1 fruit fly cellular context compared by ENCODE assay signal in the genomic region with DNA sequence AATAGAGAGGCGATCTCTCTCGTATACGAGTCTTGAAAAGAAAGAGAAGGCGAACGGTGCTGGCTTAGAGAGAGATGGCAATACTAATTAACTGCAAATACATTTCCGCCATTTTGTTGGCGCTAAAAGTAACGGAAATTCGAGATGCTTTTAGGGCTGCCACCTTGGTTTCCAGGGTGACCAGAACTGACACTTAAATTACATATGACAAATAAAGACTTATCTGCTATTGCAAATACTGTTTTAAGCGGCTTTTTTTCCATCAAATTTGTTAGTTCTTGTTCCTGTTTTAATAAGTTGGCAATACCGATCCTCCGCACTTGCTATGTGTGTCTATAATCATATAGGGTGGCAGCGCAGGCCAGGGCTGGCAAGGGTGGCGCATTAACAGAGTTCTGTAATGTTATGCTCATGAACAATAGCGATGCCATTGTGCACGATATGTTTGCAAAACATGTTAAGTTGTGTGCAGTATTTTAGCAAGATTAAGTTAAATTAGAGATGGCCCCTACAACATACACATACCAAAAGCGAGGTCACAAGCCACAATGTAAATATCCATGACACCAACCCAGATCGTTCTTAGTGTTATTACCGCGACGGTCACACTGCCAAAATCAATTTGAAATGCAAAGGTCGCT.
TF ChIP-seq lines count a peak whose summit lies in the region.

A gene (plus strand): TSS at position 573 of the 641 bp plus-strand sequence.

TF ChIP-seq in whole organism, embryonic, 481 proteins besides CTCF, POLR2A, EP300 and RAD21 (continued from another document and continues in another):
- TF ChIP-seq slbo (GFP tag; IDR thresholded peaks at IDR 0.05; lab: Robert Waterston, UW) (peak; percentile 68), CG2199 (GFP tag; IDR thresholded peaks at IDR 0.05; lab: Robert Waterston, UW) (0 out of 3 replicates have a peak, but pooled peaks have one; percentile 14), vnd (GFP tag; IDR thresholded peaks at IDR 0.05; lab: Robert Waterston, UW; ENCODE audit: partially characterized antibody) (no peak), CG11085 (GFP tag; IDR thresholded peaks at IDR 0.05; lab: Robert Waterston, UW) (no peak), ERR (GFP tag; optimal IDR thresholded peaks at IDR 0.05; lab: Kevin White, UChicago) (peak; percentile 74), mam (GFP tag; optimal IDR thresholded peaks at IDR 0.05; lab: Kevin White, UChicago) (peak; percentile 81), CG6854 (GFP tag; optimal IDR thresholded peaks at IDR 0.05; lab: Kevin White, UChicago) (peak; percentile 20), CG11695 (GFP tag; IDR thresholded peaks at IDR 0.05; lab: Robert Waterston, UW) (peak; percentile 76), gcm2 (GFP tag; optimal IDR thresholded peaks at IDR 0.05; lab: Kevin White, UChicago) (peak; percentile 46), Mad (GFP tag; optimal IDR thresholded peaks at IDR 0.05; lab: Kevin White, UChicago) (peak; percentile 44), CG6683 (GFP tag; optimal IDR thresholded peaks at IDR 0.05; lab: Kevin White, UChicago) (no peak), pan (optimal IDR thresholded peaks at IDR 0.05; lab: Kevin White, UChicago) (no peak), pan (GFP tag; optimal IDR thresholded peaks at IDR 0.05 in 1 of 2, IDR thresholded peaks at IDR 0.05 in 1 of 2) (peak in 1 of 2 experiments; percentile 55), CG9609 (GFP tag; optimal IDR thresholded peaks at IDR 0.05; lab: Kevin White, UChicago) (peak; percentile 55), CG12104 (GFP tag; optimal IDR thresholded peaks at IDR 0.05; lab: Kevin White, UChicago) (no peak), tin (GFP tag; optimal IDR thresholded peaks at IDR 0.05; lab: Kevin White, UChicago) (peak; percentile 64), Camta (GFP tag; optimal IDR thresholded peaks at IDR 0.05; lab: Kevin White, UChicago) (peak; percentile 27), CG1603 (tag; optimal IDR thresholded peaks at IDR 0.05; lab: Kevin White, UChicago) (peak; percentile 83), HHEX (GFP tag; optimal IDR thresholded peaks at IDR 0.05; lab: Kevin White, UChicago) (peak; percentile 69), CG13123 (GFP tag; optimal IDR thresholded peaks at IDR 0.05; lab: Kevin White, UChicago) (peak; percentile 51), pum (GFP tag; optimal IDR thresholded peaks at IDR 0.05; lab: Kevin White, UChicago) (peak; percentile 51), croc (GFP tag; conservative IDR thresholded peaks at IDR 0.05; lab: Robert Waterston, UW) (no peak; the same call in 2 of the 3 replicates), NK7.1 (GFP tag; optimal IDR thresholded peaks at IDR 0.05; lab: Kevin White, UChicago) (peak; percentile 12), CG12219 (GFP tag; optimal IDR thresholded peaks at IDR 0.05; lab: Kevin White, UChicago) (peak; percentile 28), CG8290 (GFP tag; optimal IDR thresholded peaks at IDR 0.05; lab: Kevin White, UChicago) (peak; percentile 61), CG8290 (tag; optimal IDR thresholded peaks at IDR 0.05; lab: Kevin White, UChicago) (peak; percentile 69 to 87), insv (GFP tag; optimal IDR thresholded peaks at IDR 0.05; lab: Kevin White, UChicago) (peak in 1 of 2 experiments; percentile 22), CG17385 (GFP tag; optimal IDR thresholded peaks at IDR 0.05; lab: Kevin White, UChicago) (peak; percentile 17), danr (GFP tag; IDR thresholded peaks at IDR 0.05; lab: Robert Waterston, UW) (0 out of 2 replicates have a peak, but pooled peaks have one; percentile 17), CG6654 (GFP tag; optimal IDR thresholded peaks at IDR 0.05; lab: Kevin White, UChicago) (no peak), CG31224 (GFP tag; IDR thresholded peaks at IDR 0.05; lab: Robert Waterston, UW) (no peak), fd3F (GFP tag; optimal IDR thresholded peaks at IDR 0.05; lab: Kevin White, UChicago) (peak; percentile 23), H15 (GFP tag; IDR thresholded peaks at IDR 0.05; lab: Robert Waterston, UW) (no peak), hb (GFP tag; IDR thresholded peaks at IDR 0.05; lab: Robert Waterston, UW; ENCODE audit: partially characterized antibody) (no peak), CG13775 (GFP tag; optimal IDR thresholded peaks at IDR 0.05; lab: Kevin White, UChicago) (peak; percentile 68), dmrt99B (tag; optimal IDR thresholded peaks at IDR 0.05; lab: Kevin White, UChicago) (peak; percentile 65), CG5180 (GFP tag; optimal IDR thresholded peaks at IDR 0.05; lab: Kevin White, UChicago) (no peak), Tbp (GFP tag; optimal IDR thresholded peaks at IDR 0.05; lab: Kevin White, UChicago) (no peak), seq (GFP tag; IDR thresholded peaks at IDR 0.05; lab: Robert Waterston, UW) (peak; percentile 15; the same call in 1 of the 2 replicates), tx (GFP tag; optimal IDR thresholded peaks at IDR 0.05; lab: Kevin White, UChicago) (peak; percentile 35), CG2678 (tag; optimal IDR thresholded peaks at IDR 0.05; lab: Kevin White, UChicago) (peak; percentile 61), CG17829 (tag; optimal IDR thresholded peaks at IDR 0.05; lab: Kevin White, UChicago) (peak; percentile 55), Bgb (GFP tag; IDR thresholded peaks at IDR 0.05; lab: Robert Waterston, UW; ENCODE audit: partially characterized antibody) (peak; percentile 75), CG4730 (GFP tag; IDR thresholded peaks at IDR 0.05; lab: Robert Waterston, UW) (peak; percentile 44; the same call in 1 of the 2 replicates), CG1647 (GFP tag; optimal IDR thresholded peaks at IDR 0.05; lab: Kevin White, UChicago) (peak; percentile 70), CG10462 (GFP tag; optimal IDR thresholded peaks at IDR 0.05; lab: Kevin White, UChicago) (peak; percentile 37), Fer3 (tag; optimal IDR thresholded peaks at IDR 0.05; lab: Kevin White, UChicago) (peak; percentile 48), al (GFP tag; IDR thresholded peaks at IDR 0.05; lab: Robert Waterston, UW) (peak; percentile 47; the same call in 1 of the 2 replicates), rib (GFP tag; IDR thresholded peaks at IDR 0.05; lab: Robert Waterston, UW) (0 out of 2 replicates have a peak, but pooled peaks have one; percentile 30), CG11398 (GFP tag; optimal IDR thresholded peaks at IDR 0.05; lab: Kevin White, UChicago) (peak; percentile 28), CG6791 (GFP tag; IDR thresholded peaks at IDR 0.05; lab: Robert Waterston, UW; ENCODE audit: partially characterized antibody) (peak; percentile 55; the same call in 1 of the 3 replicates), CG1024 (GFP tag; IDR thresholded peaks at IDR 0.05; lab: Robert Waterston, UW) (no peak), cas (GFP tag; IDR thresholded peaks at IDR 0.05; lab: Robert Waterston, UW) (peak; percentile 33; the same call in 1 of the 2 replicates), CG7556 (GFP tag; optimal IDR thresholded peaks at IDR 0.05; lab: Kevin White, UChicago) (peak; percentile 45), Lim3 (GFP tag; IDR thresholded peaks at IDR 0.05; lab: Robert Waterston, UW) (0 out of 2 replicates have a peak, but pooled peaks have one; percentile 11), CG9215 (GFP tag; IDR thresholded peaks at IDR 0.05; lab: Robert Waterston, UW) (peak; percentile 40; the same call in 1 of the 2 replicates), Meics (GFP tag; optimal IDR thresholded peaks at IDR 0.05; lab: Kevin White, UChicago) (peak; percentile 67), CG14050 (GFP tag; IDR thresholded peaks at IDR 0.05; lab: Robert Waterston, UW) (peak; percentile 28; the same call in 1 of the 3 replicates), CG12942 (GFP tag; optimal IDR thresholded peaks at IDR 0.05; lab: Kevin White, UChicago) (peak; percentile 52), CG9817 (tag; optimal IDR thresholded peaks at IDR 0.05; lab: Kevin White, UChicago) (peak; percentile 61), bcd (GFP tag; optimal IDR thresholded peaks at IDR 0.05; lab: Kevin White, UChicago) (peak; percentile 61), CG1233 (GFP tag; optimal IDR thresholded peaks at IDR 0.05; lab: Kevin White, UChicago) (peak; percentile 52), Dfd (GFP tag; optimal IDR thresholded peaks at IDR 0.05; lab: Kevin White, UChicago) (no peak), cg (GFP tag; optimal IDR thresholded peaks at IDR 0.05; lab: Kevin White, UChicago) (no peak), nau (GFP tag; optimal IDR thresholded peaks at IDR 0.05; lab: Kevin White, UChicago) (no peak), Atf-2 (GFP tag; optimal IDR thresholded peaks at IDR 0.05; lab: Kevin White, UChicago) (peak; percentile 69), CG1529 (GFP tag; optimal IDR thresholded peaks at IDR 0.05; lab: Kevin White, UChicago) (no peak), Blimp-1 (GFP tag; optimal IDR thresholded peaks at IDR 0.05; lab: Kevin White, UChicago) (peak; percentile 44), eyg (GFP tag; optimal IDR thresholded peaks at IDR 0.05; lab: Kevin White, UChicago) (no peak), CG14014 (GFP tag; IDR thresholded peaks at IDR 0.05; lab: Robert Waterston, UW) (peak; percentile 62; the same call in 1 of the 2 replicates), MESR4 (GFP tag; optimal IDR thresholded peaks at IDR 0.05; lab: Kevin White, UChicago) (peak; percentile 36), grau (tag; optimal IDR thresholded peaks at IDR 0.05; lab: Kevin White, UChicago) (peak; percentile 60), chif (GFP tag; optimal IDR thresholded peaks at IDR 0.05; lab: Kevin White, UChicago) (peak; percentile 21 to 52), Ptx1 (GFP tag; IDR thresholded peaks at IDR 0.05; lab: Robert Waterston, UW) (peak; percentile 58), Dbx (GFP tag; IDR thresholded peaks at IDR 0.05; lab: Robert Waterston, UW) (peak; percentile 58; the same call in 1 of the 3 replicates), CG7786 (GFP tag; optimal IDR thresholded peaks at IDR 0.05; lab: Kevin White, UChicago) (peak; percentile 61), CG33213 (GFP tag; optimal IDR thresholded peaks at IDR 0.05; lab: Kevin White, UChicago) (peak; percentile 76), repo (GFP tag; optimal IDR thresholded peaks at IDR 0.05; lab: Kevin White, UChicago) (peak; percentile 36), NC2β (GFP tag; optimal IDR thresholded peaks at IDR 0.05; lab: Kevin White, UChicago) (peak; percentile 57), HLH4C (GFP tag; IDR thresholded peaks at IDR 0.05; lab: Robert Waterston, UW; ENCODE audit: partially characterized antibody) (no peak), tll (GFP tag; optimal IDR thresholded peaks at IDR 0.05; lab: Kevin White, UChicago) (no peak), CG8478 (optimal IDR thresholded peaks at IDR 0.05; lab: Kevin White, UChicago) (no peak), Hr3 (GFP tag; optimal IDR thresholded peaks at IDR 0.05; lab: Kevin White, UChicago) (peak; percentile 39), Ssrp (tag; optimal IDR thresholded peaks at IDR 0.05; lab: Kevin White, UChicago) (peak; percentile 43), unc-4 (GFP tag; IDR thresholded peaks at IDR 0.05; lab: Robert Waterston, UW; ENCODE audit: partially characterized antibody) (peak; percentile 77), CG13624 (GFP tag; optimal IDR thresholded peaks at IDR 0.05; lab: Kevin White, UChicago) (peak; percentile 55), az2 (GFP tag; optimal IDR thresholded peaks at IDR 0.05; lab: Kevin White, UChicago) (peak; percentile 61), Mes4 (GFP tag; optimal IDR thresholded peaks at IDR 0.05; lab: Kevin White, UChicago) (peak; percentile 56), Nf-YA (GFP tag; IDR thresholded peaks at IDR 0.05; lab: Robert Waterston, UW) (peak; percentile 35; the same call in 1 of the 2 replicates), Abd-B (GFP tag; optimal IDR thresholded peaks at IDR 0.05; lab: Kevin White, UChicago) (peak; percentile 10), ems (GFP tag; optimal IDR thresholded peaks at IDR 0.05; lab: Kevin White, UChicago) (peak; percentile 78), MBD-R2 (GFP tag; IDR thresholded peaks at IDR 0.05; lab: Robert Waterston, UW) (peak; percentile 85), sob (GFP tag; IDR thresholded peaks at IDR 0.05; lab: Robert Waterston, UW) (peak; percentile 55; the same call in 1 of the 2 replicates), CG17361 (GFP tag; IDR thresholded peaks at IDR 0.05; lab: Robert Waterston, UW) (peak; percentile 71), CG12769 (tag; optimal IDR thresholded peaks at IDR 0.05; lab: Kevin White, UChicago) (peak; percentile 73), Nf-YB (GFP tag; optimal IDR thresholded peaks at IDR 0.05; lab: Kevin White, UChicago) (peak; percentile 3), aop (GFP tag; IDR thresholded peaks at IDR 0.05; lab: Robert Waterston, UW) (no peak), CG8359 (GFP tag; optimal IDR thresholded peaks at IDR 0.05; lab: Kevin White, UChicago; ENCODE audit: borderline replicate concordance) (no peak), ci (GFP tag; IDR thresholded peaks at IDR 0.05; lab: Robert Waterston, UW) (peak; percentile 76; the same call in 2 of the 3 replicates), disco-r (GFP tag; optimal IDR thresholded peaks at IDR 0.05; lab: Kevin White, UChicago) (no peak), Bteb2 (GFP tag; optimal IDR thresholded peaks at IDR 0.05; lab: Kevin White, UChicago) (peak; percentile 33), lilli (GFP tag; optimal IDR thresholded peaks at IDR 0.05; lab: Kevin White, UChicago) (peak; percentile 79), CG14441 (GFP tag; IDR thresholded peaks at IDR 0.05; lab: Robert Waterston, UW) (peak; percentile 62), ind (GFP tag; optimal IDR thresholded peaks at IDR 0.05; lab: Kevin White, UChicago) (peak; percentile 54), CG11696 (GFP tag; IDR thresholded peaks at IDR 0.05; lab: Robert Waterston, UW) (no peak), CG4424 (GFP tag; optimal IDR thresholded peaks at IDR 0.05; lab: Kevin White, UChicago) (peak; percentile 23), pita (GFP tag; optimal IDR thresholded peaks at IDR 0.05; lab: Kevin White, UChicago) (peak; percentile 89), klu (GFP tag; IDR thresholded peaks at IDR 0.05; lab: Robert Waterston, UW) (peak; percentile 34; the same call in 1 of the 2 replicates), CG13287 (GFP tag; IDR thresholded peaks at IDR 0.05; lab: Robert Waterston, UW; ENCODE audit: partially characterized antibody) (peak; percentile 85), bab2 (GFP tag; optimal IDR thresholded peaks at IDR 0.05; lab: Kevin White, UChicago) (peak; percentile 65), Myb (GFP tag; optimal IDR thresholded peaks at IDR 0.05; lab: Kevin White, UChicago) (peak; percentile 97), onecut (GFP tag; IDR thresholded peaks at IDR 0.05; lab: Robert Waterston, UW) (0 out of 2 replicates have a peak, but pooled peaks have one; percentile 26), CG11456 (GFP tag; IDR thresholded peaks at IDR 0.05; lab: Robert Waterston, UW) (peak; percentile 77; the same call in 2 of the 3 replicates), Aef1 (GFP tag; IDR thresholded peaks at IDR 0.05; lab: Robert Waterston, UW) (peak; percentile 32; the same call in 1 of the 3 replicates), H2.0 (GFP tag; IDR thresholded peaks at IDR 0.05; lab: Robert Waterston, UW) (peak; percentile 44; the same call in 1 of the 2 replicates), C15 (GFP tag; IDR thresholded peaks at IDR 0.05; lab: Robert Waterston, UW) (no peak), btn (GFP tag; optimal IDR thresholded peaks at IDR 0.05; lab: Kevin White, UChicago) (no peak)
